Fruit fly (Drosophila melanogaster): ENCODE measurements around the gene Pc.

- no peak for TF ChIP-seq Eip93F (GFP tag; optimal IDR thresholded peaks at IDR 0.05)
- TF ChIP-seq CG8119 (GFP tag; IDR thresholded peaks at IDR 0.05): no peak
- TF ChIP-seq CG3032 (tag; optimal IDR thresholded peaks at IDR 0.05): no peak
- TF ChIP-seq fkh (GFP tag; optimal IDR thresholded peaks at IDR 0.05): no peak
- TF ChIP-seq CG7368 (GFP tag; optimal IDR thresholded peaks at IDR 0.05): no peak
- no peak for TF ChIP-seq eg (GFP tag; IDR thresholded peaks at IDR 0.05)
- no peak for TF ChIP-seq CG6792 (GFP tag; optimal IDR thresholded peaks at IDR 0.05)
- no peak for TF ChIP-seq Blimp-1 (GFP tag; optimal IDR thresholded peaks at IDR 0.05)
- TF ChIP-seq lz (GFP tag; optimal IDR thresholded peaks at IDR 0.05): no peak
- TF ChIP-seq achi (GFP tag; optimal IDR thresholded peaks at IDR 0.05): no peak
- no peak for TF ChIP-seq CG16779 (tag; optimal IDR thresholded peaks at IDR 0.05)
- TF ChIP-seq Met (GFP tag; optimal IDR thresholded peaks at IDR 0.05): no peak
- TF ChIP-seq CG6163 (GFP tag; IDR thresholded peaks at IDR 0.05): no peak
- no peak for TF ChIP-seq topi (GFP tag; optimal IDR thresholded peaks at IDR 0.05)
Observed at dm6 chr3L:21297703-21298102, 20.1 kb downstream of the Pc start, which contains the start of gene Edg78E.
